Worm (Caenorhabditis elegans) whole organism, L4 larva: Measurements from ENCODE around the gene set-2.

ENCODE experiments used
- Y5F2A.4 ChIP-seq: fragments of 200-800 bp; sonication (Bioruptor generic); optimal IDR thresholded peaks from 2 replicates; lab custom pipeline; 2018; ENCODE audit warnings: mild to moderate bottlenecking, missing genetic modification characterization, missing compliant biosample characterization
- aly-2 ChIP-seq: sonication (generic microtip); optimal IDR thresholded peaks from 2 replicates; lab custom pipeline; 2018; ENCODE audit warnings: missing biosample characterization, missing genetic modification characterization
- ama-1 ChIP-seq: fragments of 150-350 bp; optimal IDR thresholded peaks from 2 replicates; lab custom pipeline; 2014; ENCODE audit warnings: inconsistent platforms, mixed read lengths
- ceh-28 ChIP-seq: fragments of 150-350 bp; optimal IDR thresholded peaks from 2 replicates; lab custom pipeline; 2014; ENCODE audit warnings: missing biosample characterization, missing genetic modification reagents, missing genetic modification characterization
- ceh-82 ChIP-seq: sonication (generic microtip); optimal IDR thresholded peaks from 2 replicates; lab custom pipeline; 2017; ENCODE audit warnings: missing biosample characterization, missing genetic modification characterization
- daf-16 ChIP-seq, 3 experiments: sonication (generic microtip); optimal IDR thresholded peaks; 2 replicates each; lab custom pipeline; 2016 to 2017; ENCODE audit warnings: missing genetic modification characterization in 3 of 3, missing genetic modification reagents in 3 of 3, mild to moderate bottlenecking in 2 of 3, missing compliant biosample characterization in 2 of 3, missing biosample characterization in 1 of 3, moderate library complexity in 1 of 3
- dmd-6 ChIP-seq: fragments of 200-800 bp; sonication (Bioruptor generic); IDR thresholded peaks from 2 replicates; pipeline ENCODE4 v1.3.6; 2022; ENCODE audit warnings: missing genetic modification reagents, missing genetic modification characterization, missing compliant biosample characterization
- dmd-8 ChIP-seq: fragments of 200-800 bp; sonication (Bioruptor generic); IDR thresholded peaks from 2 replicates; pipeline ENCODE4 v1.3.6; 2022; ENCODE audit warnings: missing genetic modification characterization, missing compliant biosample characterization
- dpl-1 ChIP-seq: fragments of 150-350 bp; optimal IDR thresholded peaks from 2 replicates; lab custom pipeline; 2014; ENCODE audit warnings: missing biosample characterization, missing genetic modification reagents, missing genetic modification characterization
- duxl-1 ChIP-seq: sonication (generic microtip); optimal IDR thresholded peaks from 2 replicates; lab custom pipeline; 2016; ENCODE audit warnings: mild to moderate bottlenecking, missing genetic modification characterization, moderate library complexity, missing compliant biosample characterization; ENCODE audit not compliant: poor library complexity
- dve-1 ChIP-seq: sonication (generic microtip); optimal IDR thresholded peaks from 2 replicates; lab custom pipeline; 2017; ENCODE audit warnings: antibody characterized with exemption, mild to moderate bottlenecking, missing genetic modification characterization, missing compliant biosample characterization; ENCODE audit not compliant: insufficient read depth
- fkh-10 ChIP-seq: fragments of 150-350 bp; optimal IDR thresholded peaks from 2 replicates; lab custom pipeline; 2014; ENCODE audit warnings: missing biosample characterization, missing genetic modification reagents, missing genetic modification characterization
- hlh-11 ChIP-seq: fragments of 200-800 bp; sonication (Bioruptor generic); optimal IDR thresholded peaks from 2 replicates; lab custom pipeline; 2018; ENCODE audit warnings: mild to moderate bottlenecking, missing genetic modification characterization, missing compliant biosample characterization
- hlh-30 ChIP-seq: sonication (generic microtip); optimal IDR thresholded peaks from 2 replicates; lab custom pipeline; 2017; ENCODE audit warnings: antibody characterized with exemption, mild to moderate bottlenecking, missing genetic modification characterization, missing compliant biosample characterization; ENCODE audit not compliant: insufficient read depth
- hmg-1.1 ChIP-seq: fragments of 200-800 bp; sonication (Bioruptor generic); IDR thresholded peaks from 2 replicates; pipeline ENCODE4 v1.3.6; 2022; ENCODE audit warnings: missing genetic modification reagents, missing genetic modification characterization, missing compliant biosample characterization
- lin-38 ChIP-seq: fragments of 200-800 bp; sonication (Bioruptor generic); IDR thresholded peaks from 2 replicates; pipeline ENCODE4 v1.3.6; 2022; ENCODE audit warnings: missing genetic modification reagents, missing genetic modification characterization, missing compliant biosample characterization
- lsy-2 ChIP-seq, 2 experiments: fragments of 150-350 bp in 1 of 2; sonication (generic microtip) in 1 of 2; optimal IDR thresholded peaks; 2 replicates each; lab custom pipeline; 2014 to 2017; ENCODE audit warnings: missing biosample characterization in 2 of 2, missing genetic modification characterization in 2 of 2
- mes-2 ChIP-seq: sonication (generic microtip); optimal IDR thresholded peaks from 2 replicates; lab custom pipeline; 2016; ENCODE audit warnings: missing genotype, mild to moderate bottlenecking, missing genetic modification characterization, missing compliant biosample characterization; ENCODE audit not compliant: poor library complexity, severe bottlenecking
- nhr-10 ChIP-seq: fragments of 150-350 bp; optimal IDR thresholded peaks from 2 replicates; lab custom pipeline; 2014; ENCODE audit warnings: missing biosample characterization, missing genetic modification characterization
- nhr-11 ChIP-seq: fragments of 150-350 bp; optimal IDR thresholded peaks from 2 replicates; lab custom pipeline; 2014; ENCODE audit warnings: missing biosample characterization, missing genetic modification characterization
- nhr-111 ChIP-seq: fragments of 200-800 bp; sonication (Bioruptor generic); optimal IDR thresholded peaks from 2 replicates; lab custom pipeline; 2018; ENCODE audit warnings: mild to moderate bottlenecking, missing genetic modification characterization, missing compliant biosample characterization
- nhr-25 ChIP-seq: sonication (generic microtip); optimal IDR thresholded peaks from 2 replicates; lab custom pipeline; 2017; ENCODE audit warnings: missing genetic modification characterization, mild to moderate bottlenecking, missing compliant biosample characterization, antibody characterized with exemption, moderate library complexity, borderline replicate concordance; ENCODE audit not compliant: insufficient read depth
- nhr-28 ChIP-seq: fragments of 150-350 bp; optimal IDR thresholded peaks from 2 replicates; lab custom pipeline; 2014; ENCODE audit warnings: missing biosample characterization, missing genetic modification characterization
- nhr-41 ChIP-seq: fragments of 200-800 bp; sonication (Bioruptor generic); IDR thresholded peaks from 2 replicates; pipeline ENCODE4 v1.3.6; 2022; ENCODE audit warnings: missing genetic modification reagents, missing genetic modification characterization, missing compliant biosample characterization
- nhr-42 ChIP-seq: fragments of 200-800 bp; sonication (Bioruptor generic); IDR thresholded peaks from 2 replicates; pipeline ENCODE4 v1.3.6; 2022; ENCODE audit warnings: missing genetic modification characterization, missing compliant biosample characterization
- nhr-76 ChIP-seq: fragments of 150-350 bp; optimal IDR thresholded peaks from 2 replicates; lab custom pipeline; 2014; ENCODE audit warnings: missing biosample characterization, missing genetic modification characterization
- pqm-1 ChIP-seq: sonication (generic microtip); optimal IDR thresholded peaks from 2 replicates; lab custom pipeline; 2017; ENCODE audit warnings: missing biosample characterization, missing genetic modification characterization
- skn-1 ChIP-seq: fragments of 150-350 bp; optimal IDR thresholded peaks from 2 replicates; lab custom pipeline; 2014; ENCODE audit warnings: missing biosample characterization, missing genetic modification characterization
- snpc-4 ChIP-seq: fragments of 150-350 bp; optimal IDR thresholded peaks from 2 replicates; lab custom pipeline; 2014; ENCODE audit warnings: missing biosample characterization, missing genetic modification characterization
- tag-97 ChIP-seq: fragments of 200-800 bp; sonication (Bioruptor generic); IDR thresholded peaks from 2 replicates; pipeline ENCODE4 v1.3.6; 2022; ENCODE audit warnings: missing genetic modification characterization, missing compliant biosample characterization
- unc-62 ChIP-seq, 3 experiments: fragments of 150-350 bp in 1 of 3; sonication (generic microtip); optimal IDR thresholded peaks in 2 of 3; peaks in 1 of 3; 1 replicate in 1 of 3; 2 replicates in 2 of 3; lab custom pipeline; 2014 to 2017; ENCODE audit warnings: missing biosample characterization in 3 of 3, missing genetic modification characterization in 3 of 3, missing genetic modification reagents in 3 of 3, missing genotype in 1 of 3
- ztf-7 ChIP-seq: fragments of 150-350 bp; optimal IDR thresholded peaks from 2 replicates; lab custom pipeline; 2014; ENCODE audit warnings: missing biosample characterization, missing genetic modification characterization

set-2 gene

DNA sequence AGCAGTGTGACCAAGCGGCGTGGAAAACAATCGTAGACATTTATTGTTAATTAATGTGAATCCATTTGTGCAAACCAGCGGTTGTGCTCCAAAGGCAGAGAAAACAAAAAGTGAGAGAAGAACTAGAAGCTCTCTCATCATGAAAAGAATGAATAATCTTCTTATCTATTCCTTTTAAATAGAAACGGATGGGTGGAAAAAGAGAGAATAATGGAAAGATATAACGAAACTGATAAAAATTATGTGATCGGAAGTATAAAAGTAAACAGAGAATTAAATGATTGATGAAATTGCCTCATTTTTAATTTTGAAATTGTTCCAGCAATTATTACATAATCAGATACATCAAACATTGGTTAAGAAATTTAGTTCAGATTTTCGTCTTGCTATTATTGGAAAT, 46.6 kb downstream of the set-2 start, which contains the start of gene clec-5:
TSS of gene clec-5 (minus strand) at position 178 of the 400 bp plus-strand sequence.
- peak; percentile 56 for TF ChIP-seq pqm-1 (tag; lab: Kevin White, UChicago)
- no peak for TF ChIP-seq daf-16 (GFP tag; optimal IDR thresholded peaks at IDR 0.05; lab: Kevin White, UChicago)
- TF ChIP-seq daf-16 (tag; optimal IDR thresholded peaks at IDR 0.05; lab: Kevin White, UChicago), result peak; percentile 17
- peak; percentile 13 for TF ChIP-seq dve-1 (tag; lab: Kevin White, UChicago)
- no peak for TF ChIP-seq dmd-8
- TF ChIP-seq, all 104 proteins: peak for 3

DNA sequence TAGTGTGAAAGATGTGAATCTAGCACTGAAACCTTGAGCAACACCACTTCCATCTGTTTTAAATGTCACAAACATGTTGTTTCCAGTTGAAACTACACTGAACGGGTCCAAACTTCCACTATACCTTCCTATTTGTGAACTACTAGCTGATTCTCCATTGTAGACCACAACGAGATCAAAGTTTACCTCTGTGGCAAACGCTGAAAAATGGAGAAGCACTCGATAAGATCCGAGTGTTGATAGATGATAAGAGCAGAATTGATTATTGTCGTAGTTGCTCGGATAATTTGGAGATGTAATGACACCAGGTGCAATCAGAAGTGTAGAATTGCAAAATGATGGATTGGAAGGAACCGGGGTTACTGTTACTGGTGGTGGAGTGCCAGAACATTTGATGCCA, 48.0 kb downstream of the set-2 start:
- TF ChIP-seq hlh-11 (tag; lab: Kevin White, UChicago) (peak; percentile 12), nhr-25 (tag; lab: Kevin White, UChicago) (no peak), nhr-10 (tag; lab: Kevin White, UChicago) (no peak), daf-16 (GFP tag; optimal IDR thresholded peaks at IDR 0.05; lab: Kevin White, UChicago) (no peak), daf-16 (tag; optimal IDR thresholded peaks at IDR 0.05; lab: Kevin White, UChicago) (peak; percentile 22), nhr-28 (tag; lab: Kevin White, UChicago) (peak; percentile 11), pqm-1 (tag; lab: Kevin White, UChicago) (peak; percentile 38), dmd-6 (GFP tag; lab: Robert Waterston, UW) (0 out of 2 replicates have a peak, but pooled peaks have one; percentile 17)
- TF ChIP-seq, all 104 proteins: peak for 5

DNA sequence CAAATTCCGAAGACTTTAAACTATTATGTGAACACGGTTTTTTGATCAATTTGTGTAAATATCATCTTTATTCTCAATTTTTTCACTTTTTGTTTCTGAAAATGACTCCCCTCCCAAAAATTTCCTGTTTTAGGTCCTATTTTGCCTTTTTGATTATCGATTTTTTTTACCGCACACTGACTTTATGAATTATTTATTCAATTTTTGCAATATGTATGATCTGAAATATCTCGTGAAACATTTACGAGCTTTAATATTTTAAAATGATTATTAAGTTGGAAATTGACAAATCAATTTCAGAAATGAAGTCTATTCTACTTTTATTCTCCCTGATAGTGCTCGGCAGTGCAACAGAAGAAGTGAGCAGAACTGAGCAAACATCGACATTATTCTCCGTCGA, 50.6 kb downstream of the set-2 start, which contains the start of gene C35D10.1:
TSS of gene C35D10.1 (plus strand) at position 301 of the 400 bp plus-strand sequence.
- no peak for TF ChIP-seq duxl-1 (tag; lab: Kevin White, UChicago)
- peak; percentile 38 for TF ChIP-seq ceh-28
- peak; percentile 62 for TF ChIP-seq lin-38 (GFP tag; lab: Robert Waterston, UW)

DNA sequence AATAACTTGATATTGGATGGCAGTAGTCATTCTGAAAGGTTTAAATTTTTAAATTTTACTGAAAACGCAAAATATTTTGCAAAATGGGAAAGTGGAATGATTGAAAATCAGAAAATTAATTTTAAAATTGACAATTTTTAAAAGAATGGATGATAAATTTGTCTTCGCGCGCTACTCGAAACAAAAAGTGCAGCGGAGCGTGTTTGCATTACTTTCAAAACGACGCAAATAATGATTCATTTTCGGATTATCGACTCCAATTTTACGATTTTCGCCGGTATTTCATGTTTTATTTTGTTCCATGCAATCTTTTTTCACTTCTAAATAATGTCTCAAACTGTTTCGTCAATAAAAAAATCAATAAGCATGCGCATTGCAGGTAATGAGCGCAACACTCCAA, 51.7 kb downstream of the set-2 start, which contains the start of the genes tost-1 and arx-6:
TSS of gene tost-1 (minus strand) at position 31 of the 400 bp plus-strand sequence.
TSS of gene arx-6 (plus strand) at position 378 of the 400 bp plus-strand sequence.
- TF ChIP-seq mes-2, result peak; percentile 81
- TF ChIP-seq tag-97 (GFP tag; lab: Robert Waterston, UW), result no peak
- TF ChIP-seq skn-1 (tag; lab: Kevin White, UChicago), result no peak
- no peak for TF ChIP-seq nhr-11 (tag; lab: Kevin White, UChicago)
- no peak for TF ChIP-seq Y5F2A.4 (GFP tag; lab: Kevin White, UChicago)
- no peak for TF ChIP-seq nhr-42 (GFP tag; lab: Robert Waterston, UW)
- TF ChIP-seq fkh-10 (GFP tag; lab: Kevin White, UChicago), result peak; percentile 19
- TF ChIP-seq dpl-1 (GFP tag; lab: Kevin White, UChicago), result peak; percentile 84
- no peak for TF ChIP-seq nhr-76 (tag; lab: Kevin White, UChicago)
- no peak for TF ChIP-seq hlh-30
- TF ChIP-seq nhr-10 (tag; lab: Kevin White, UChicago), result no peak
- TF ChIP-seq aly-2, result no peak
- TF ChIP-seq lsy-2 (tag; optimal IDR thresholded peaks at IDR 0.05; lab: Kevin White, UChicago), result peak in 1 of 2 experiments; percentile 69
- TF ChIP-seq dve-1 (tag; lab: Kevin White, UChicago), result no peak
- peak; percentile 93 for TF ChIP-seq lin-38 (GFP tag; lab: Robert Waterston, UW)

DNA sequence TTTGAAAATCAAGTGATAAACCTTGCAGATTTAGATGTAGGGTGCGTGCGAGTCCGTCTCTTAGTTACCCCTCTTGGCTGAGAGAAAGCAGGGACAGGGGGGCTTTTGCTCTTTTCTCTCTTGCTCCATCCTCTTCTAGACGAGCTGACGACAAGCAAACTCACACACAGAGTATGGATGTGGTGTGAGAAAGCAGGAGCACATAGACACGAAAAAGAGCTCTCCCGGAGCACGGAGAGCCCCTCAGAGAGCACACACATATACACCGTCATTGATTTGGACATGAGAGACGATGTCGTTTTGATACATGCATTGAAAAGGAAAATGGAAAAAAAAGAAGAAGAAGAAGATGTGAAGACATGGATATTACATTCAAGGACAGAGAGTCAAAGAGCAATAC, 54.3 kb downstream of the set-2 start:
- TF ChIP-seq nhr-41 (GFP tag; lab: Robert Waterston, UW) (no peak), snpc-4 (no peak), ceh-82 (tag; lab: Kevin White, UChicago) (no peak), ama-1 (no peak), unc-62 (GFP tag; optimal IDR thresholded peaks at IDR 0.05 in 1 of 2; lab: Kevin White, UChicago) (peak in 1 of 2 experiments; percentile 77), unc-62 (tag; optimal IDR thresholded peaks at IDR 0.05; lab: Kevin White, UChicago) (no peak), dmd-8 (no peak), nhr-111 (GFP tag; lab: Kevin White, UChicago) (no peak), ztf-7 (no peak), hmg-1.1 (GFP tag; lab: Robert Waterston, UW) (peak; percentile 53; the same call in 1 of the 2 replicates)
